Fruit fly (Drosophila melanogaster): ENCODE results near the gene CG15820.

The CG15820 gene

DNA sequence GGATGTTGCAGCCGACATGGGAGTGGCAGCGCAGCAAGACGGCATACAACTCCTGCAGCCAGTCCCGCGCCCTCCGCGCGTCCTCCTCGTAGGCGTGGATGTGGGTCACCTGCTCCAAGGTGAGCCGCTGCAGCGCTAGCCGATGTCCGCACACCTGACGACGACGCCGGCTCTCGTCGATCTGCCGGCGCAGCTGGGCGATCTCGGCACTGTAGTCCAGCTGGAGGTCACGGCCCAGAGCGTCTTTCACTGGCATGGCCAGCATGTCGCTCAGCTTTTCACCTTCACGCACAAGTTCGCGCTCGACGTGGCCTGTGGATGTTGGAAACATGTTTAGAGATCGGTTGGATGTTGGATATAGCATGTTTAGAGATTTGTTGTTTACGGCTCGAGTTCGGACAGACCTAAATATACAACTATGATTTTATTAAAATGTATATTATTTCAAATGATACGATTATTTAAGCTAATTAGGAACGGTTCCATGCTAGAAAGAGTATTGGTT is 16.7 kb downstream of the CG15820 start:
- TF ChIP-seq CG17801 (GFP tag; optimal IDR thresholded peaks at IDR 0.05; ENCODE audit: partially characterized antibody) = no peak

DNA sequence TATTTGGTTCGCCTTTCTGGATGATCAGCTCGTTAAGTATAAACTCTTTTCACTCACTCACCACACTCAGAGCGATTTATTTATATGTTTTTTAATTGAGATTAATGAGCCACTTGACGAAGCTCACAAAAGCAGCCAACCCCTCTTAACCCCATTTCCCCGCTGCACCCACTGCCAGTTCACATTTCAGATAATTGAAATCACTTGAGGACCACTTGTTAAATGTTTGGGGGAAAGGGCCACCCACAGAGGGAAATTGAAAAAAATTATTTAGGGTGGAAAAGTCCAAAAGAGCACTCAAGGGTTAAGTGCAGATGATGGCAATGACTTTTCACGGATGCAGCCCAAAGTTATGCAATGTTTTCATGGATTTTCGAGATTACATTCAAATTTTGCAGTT is 21.4 kb downstream of the CG15820 start:
- no peak for TF ChIP-seq CG17801 (GFP tag; optimal IDR thresholded peaks at IDR 0.05; ENCODE audit: partially characterized antibody)

DNA sequence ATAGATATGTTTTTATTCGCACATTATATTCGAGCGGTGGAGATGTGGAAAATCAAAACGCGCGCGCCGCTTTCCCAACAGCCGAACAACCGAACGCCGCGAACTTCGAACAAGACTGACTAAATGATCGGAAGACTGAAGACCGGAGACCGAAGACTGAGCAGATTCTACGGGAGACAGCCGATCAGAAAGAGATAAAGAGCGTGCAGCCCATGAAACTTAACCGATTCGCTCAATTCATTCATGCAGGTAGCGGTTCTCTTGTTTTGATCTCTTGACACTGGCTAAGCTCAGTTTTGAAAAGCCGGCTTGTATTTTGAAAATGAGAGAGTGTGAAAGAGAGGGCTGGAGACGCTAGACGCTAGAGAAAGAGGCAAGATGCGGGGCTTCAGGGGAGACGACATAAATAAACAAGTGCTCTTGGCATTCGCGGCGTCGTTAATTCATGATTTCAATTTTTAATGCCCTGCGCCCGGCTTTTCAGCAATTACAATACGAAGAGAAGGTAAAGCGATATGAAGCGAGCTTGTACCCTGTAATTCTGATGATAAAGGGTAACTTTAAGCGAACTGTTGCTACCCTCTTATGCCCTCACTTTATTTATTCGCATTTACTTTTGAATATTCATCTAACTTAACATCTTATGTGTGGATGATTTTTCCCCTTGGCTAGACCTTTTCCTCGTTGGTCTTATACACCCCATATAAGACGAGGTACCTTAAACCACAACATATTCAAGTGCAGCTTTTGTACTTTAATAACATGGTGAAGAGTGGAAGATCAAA is 22.4 kb downstream of the CG15820 start, which contains the start of gene zormin:
zormin (minus strand) TSS at position 113 of the 785 bp plus-strand sequence.
- TF ChIP-seq CG17801 (GFP tag; optimal IDR thresholded peaks at IDR 0.05; ENCODE audit: partially characterized antibody) = no peak

DNA sequence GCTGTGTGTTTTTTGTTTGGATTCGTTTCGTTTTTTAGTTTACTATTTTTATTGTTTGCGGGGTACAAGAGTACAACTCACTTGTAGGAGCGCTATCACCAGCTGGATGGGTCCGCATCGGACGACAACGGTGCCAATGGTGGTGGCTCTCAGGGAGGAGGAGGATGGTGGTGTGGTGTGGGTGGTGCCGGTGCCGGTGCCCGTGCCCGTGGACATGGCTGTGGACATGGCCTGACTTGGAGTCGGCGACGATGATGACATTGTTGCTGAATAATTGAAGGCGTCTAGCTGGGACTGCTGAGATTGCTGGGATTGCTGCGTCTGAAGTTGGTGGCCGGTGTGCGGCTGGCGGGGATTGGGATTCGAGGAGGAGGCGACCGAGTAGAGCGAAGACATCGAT is 24.5 kb downstream of the CG15820 start:
- TF ChIP-seq CG17801 (GFP tag; optimal IDR thresholded peaks at IDR 0.05; ENCODE audit: partially characterized antibody) = no peak

DNA sequence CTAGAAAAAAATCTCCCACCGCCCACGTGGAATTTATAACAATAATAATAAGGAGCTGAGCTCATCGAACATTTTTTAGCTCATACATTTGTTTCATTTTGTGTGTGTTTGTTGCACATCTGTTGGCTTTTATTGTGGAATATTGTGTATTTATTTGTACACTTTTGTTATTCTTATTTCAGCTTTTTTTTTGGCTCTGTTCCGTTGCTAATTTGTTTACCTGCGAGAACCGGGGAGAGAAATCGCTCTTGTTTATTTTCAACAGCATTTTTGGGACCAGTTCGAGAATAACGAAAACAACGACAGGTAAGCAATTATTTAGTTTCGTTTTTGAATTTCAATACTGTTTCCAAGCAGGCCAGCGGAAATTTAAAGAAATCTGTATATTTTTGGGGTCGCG is 26.4 kb downstream of the CG15820 start:
- TF ChIP-seq CG17801 (GFP tag; optimal IDR thresholded peaks at IDR 0.05; ENCODE audit: partially characterized antibody) = no peak

DNA sequence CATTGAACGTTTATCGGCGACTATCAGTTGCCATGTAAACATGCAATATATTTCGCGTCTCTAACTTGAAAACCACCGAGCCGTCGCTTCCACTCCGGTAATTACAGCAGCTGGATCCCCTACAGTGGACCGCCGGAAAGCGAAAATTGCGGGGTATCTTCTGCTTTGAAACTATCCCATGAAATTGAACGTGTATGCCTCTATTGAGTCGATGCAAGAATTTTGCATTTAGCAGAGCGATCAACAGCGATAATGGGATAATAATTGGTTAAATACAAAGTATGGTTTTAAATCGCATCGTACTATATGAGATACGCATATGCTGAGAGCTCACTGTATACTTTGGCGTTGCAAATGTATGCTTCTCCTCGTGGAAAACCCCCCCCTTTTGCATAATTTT is 29.1 kb downstream of the CG15820 start:
- no peak for TF ChIP-seq CG17801 (GFP tag; optimal IDR thresholded peaks at IDR 0.05; ENCODE audit: partially characterized antibody)

DNA sequence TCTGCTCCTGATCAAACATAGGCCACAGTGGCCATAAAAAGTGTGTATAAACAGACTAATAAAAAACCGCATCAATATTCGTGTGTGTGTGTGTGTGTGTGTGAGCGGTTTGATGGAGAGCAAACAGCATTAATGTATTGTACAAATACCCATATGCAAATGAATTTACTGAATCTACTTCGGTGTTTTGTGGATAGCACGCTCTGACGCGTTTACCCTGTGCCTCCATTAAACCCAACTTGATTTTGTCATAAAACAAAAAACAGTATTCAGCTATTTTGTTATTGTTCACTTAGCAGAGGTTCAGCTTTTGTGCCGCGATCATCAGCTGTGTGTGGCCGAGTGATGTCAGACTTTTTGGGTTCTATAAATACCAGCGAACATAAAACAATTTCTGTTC is 29.8 kb downstream of the CG15820 start:
- TF ChIP-seq CG17801 (GFP tag; optimal IDR thresholded peaks at IDR 0.05; ENCODE audit: partially characterized antibody) = no peak

DNA sequence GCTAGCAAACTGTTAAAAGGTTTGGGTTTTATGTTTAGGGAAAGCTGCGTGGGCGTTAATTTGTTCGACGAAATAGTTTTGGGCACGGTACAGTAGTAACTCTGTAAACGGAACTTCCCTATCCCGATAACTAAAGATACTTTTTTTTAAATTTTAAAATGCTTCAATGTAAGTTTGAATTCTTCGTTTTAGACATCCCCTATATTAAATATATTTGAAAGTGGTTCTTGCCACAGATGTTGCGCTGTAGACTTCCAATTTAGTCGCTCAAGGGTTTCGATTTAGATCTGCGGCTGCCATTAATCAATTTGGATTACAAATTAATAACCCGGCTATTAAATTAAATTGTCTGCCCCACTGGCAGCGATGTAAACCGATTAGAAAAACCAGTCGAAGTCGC is 31.7 kb downstream of the CG15820 start:
- no peak for TF ChIP-seq CG17801 (GFP tag; optimal IDR thresholded peaks at IDR 0.05; ENCODE audit: partially characterized antibody)

DNA sequence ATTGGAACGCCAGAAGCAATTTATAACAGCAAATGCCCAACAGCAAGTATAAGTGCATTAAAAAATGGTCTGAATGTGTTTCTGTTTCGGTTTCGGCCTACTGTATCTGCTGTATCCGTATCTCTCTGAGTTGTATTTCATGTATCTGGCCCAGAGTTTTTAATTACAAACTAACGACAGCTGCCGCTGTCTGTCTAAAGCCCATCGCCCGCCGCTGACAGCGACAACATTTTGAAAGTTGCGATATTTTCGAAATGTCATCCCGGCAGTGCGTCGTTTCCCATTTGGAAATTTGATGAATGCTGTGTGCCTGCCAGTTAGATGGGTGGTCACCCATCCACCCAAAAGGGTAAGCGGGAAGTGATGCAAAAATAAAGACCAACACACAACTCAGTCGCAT is 37.7 kb downstream of the CG15820 start:
- TF ChIP-seq CG17801 (GFP tag; optimal IDR thresholded peaks at IDR 0.05; ENCODE audit: partially characterized antibody) = no peak

Data from ovary, adult (tissue).